Worm (Caenorhabditis elegans): ENCODE data around the gene soap-1.

DNA sequence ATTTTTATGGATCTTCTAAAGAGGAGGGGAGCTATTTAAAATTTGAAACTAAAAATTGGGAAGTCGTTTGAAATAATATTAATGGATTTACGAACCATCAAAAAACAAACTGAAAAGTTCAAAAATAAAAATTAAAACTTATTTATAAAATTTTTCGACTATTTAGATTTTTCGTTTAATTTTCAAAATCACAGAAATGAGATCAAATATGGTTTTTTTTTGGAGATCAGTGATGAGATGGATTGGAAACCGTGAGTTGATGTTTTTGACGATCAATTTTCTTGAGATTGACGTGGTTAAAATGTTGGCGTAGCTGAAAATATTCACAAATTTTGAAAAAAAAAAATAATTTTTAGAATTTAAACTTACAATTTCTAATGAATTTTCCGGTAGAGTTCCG is 4.3 kb upstream of the soap-1 start, which contains the start of gene C13F10.5:
- TF ChIP-seq mxl-1 (tag; optimal IDR thresholded peaks at IDR 0.05) (no peak), attf-3 (GFP tag; conservative IDR thresholded peaks at IDR 0.05) (no peak), ama-1 (optimal IDR thresholded peaks at IDR 0.05) (no peak), ama-1 (GFP tag; optimal IDR thresholded peaks at IDR 0.05) (no peak), madf-3 (GFP tag; IDR thresholded peaks at IDR 0.05) (no peak), snpc-1.1 (tag; optimal IDR thresholded peaks at IDR 0.05; ENCODE audit: insufficient read depth) (no peak)
